Fruit fly (Drosophila melanogaster): ENCODE results near the gene CASK.

Gene CASK

dm6 chr3R:21837069-21837977 is 14.8 kb upstream of the CASK start (continued):
- peak; percentile 49 for TF ChIP-seq lz (GFP tag; optimal IDR thresholded peaks at IDR 0.05)
- peak; percentile 68 for TF ChIP-seq CG16779 (tag; optimal IDR thresholded peaks at IDR 0.05)
- TF ChIP-seq svp (GFP tag), result peak; percentile 69
- no peak for TF ChIP-seq CG32006 (GFP tag; optimal IDR thresholded peaks at IDR 0.05)
- no peak for TF ChIP-seq OdsH (GFP tag; optimal IDR thresholded peaks at IDR 0.05)
- TF ChIP-seq fkh (GFP tag; optimal IDR thresholded peaks at IDR 0.05), result no peak
- peak; percentile 31 to 85 for TF ChIP-seq ss (GFP tag; optimal IDR thresholded peaks at IDR 0.05)
- TF ChIP-seq CG1621 (tag; optimal IDR thresholded peaks at IDR 0.05), result no peak
- no peak for TF ChIP-seq CG9139 (GFP tag; optimal IDR thresholded peaks at IDR 0.05)
- TF ChIP-seq Eip75B (GFP tag; optimal IDR thresholded peaks at IDR 0.05), result peak; percentile 78
- peak; percentile 63 for TF ChIP-seq CG11762 (GFP tag; optimal IDR thresholded peaks at IDR 0.05; ENCODE audit: insufficient read depth)
- peak; percentile 67 for TF ChIP-seq Lpt (GFP tag; optimal IDR thresholded peaks at IDR 0.05)
- TF ChIP-seq Gug (GFP tag; IDR thresholded peaks at IDR 0.05), result peak; percentile 67
- peak; percentile 57 for TF ChIP-seq CG10631 (GFP tag; optimal IDR thresholded peaks at IDR 0.05)
- no peak for TF ChIP-seq Met (GFP tag; optimal IDR thresholded peaks at IDR 0.05)
- TF ChIP-seq Blimp-1 (GFP tag; optimal IDR thresholded peaks at IDR 0.05), result peak; percentile 5
- TF ChIP-seq CG6808 (GFP tag; optimal IDR thresholded peaks at IDR 0.05), result peak; percentile 72

- TF ChIP-seq pdm3 (GFP tag; optimal IDR thresholded peaks at IDR 0.05) (no peak), vri (GFP tag; optimal IDR thresholded peaks at IDR 0.05) (peak; percentile 19)
These were observed 14.1 kb upstream of the CASK start for dm6 chr3R:21836614-21837013.

- TF ChIP-seq fd59A (GFP tag; optimal IDR thresholded peaks at IDR 0.05) (no peak), CG34406 (GFP tag; optimal IDR thresholded peaks at IDR 0.05) (no peak), CG3919 (GFP tag; optimal IDR thresholded peaks at IDR 0.05) (no peak), CG3032 (tag; optimal IDR thresholded peaks at IDR 0.05) (no peak), CG10669 (GFP tag; optimal IDR thresholded peaks at IDR 0.05) (no peak), CG16779 (tag; optimal IDR thresholded peaks at IDR 0.05) (no peak), CG6854 (GFP tag; optimal IDR thresholded peaks at IDR 0.05) (no peak), salr (GFP tag; optimal IDR thresholded peaks at IDR 0.05) (no peak), CG8632 (GFP tag; optimal IDR thresholded peaks at IDR 0.05) (no peak), eg (GFP tag; IDR thresholded peaks at IDR 0.05) (peak; percentile 64; the same call in 1 of the 3 replicates), CG7368 (GFP tag; optimal IDR thresholded peaks at IDR 0.05) (no peak), Hr4 (GFP tag; optimal IDR thresholded peaks at IDR 0.05) (peak; percentile 35), net (GFP tag; optimal IDR thresholded peaks at IDR 0.05) (peak; percentile 15), ss (GFP tag; optimal IDR thresholded peaks at IDR 0.05) (no peak), CG8319 (GFP tag; optimal IDR thresholded peaks at IDR 0.05) (no peak), CG6163 (GFP tag; IDR thresholded peaks at IDR 0.05) (no peak; the same call in 1 of the 3 replicates), Eip78C (GFP tag) (peak; percentile 64), vri (GFP tag; optimal IDR thresholded peaks at IDR 0.05) (no peak), Blimp-1 (GFP tag; optimal IDR thresholded peaks at IDR 0.05) (no peak), achi (GFP tag; optimal IDR thresholded peaks at IDR 0.05) (no peak), CG15336 (GFP tag; IDR thresholded peaks at IDR 0.05) (0 out of 2 replicates have a peak, but pooled peaks have one; percentile 8), Sox102F (GFP tag; optimal IDR thresholded peaks at IDR 0.05) (no peak), acj6 (GFP tag; optimal IDR thresholded peaks at IDR 0.05) (no peak), Hr38 (GFP tag; optimal IDR thresholded peaks at IDR 0.05) (no peak), dac (GFP tag; optimal IDR thresholded peaks at IDR 0.05) (no peak), esn (GFP tag; optimal IDR thresholded peaks at IDR 0.05) (peak; percentile 19), CG6792 (GFP tag; optimal IDR thresholded peaks at IDR 0.05) (no peak), CG32006 (GFP tag; optimal IDR thresholded peaks at IDR 0.05) (peak; percentile 38), fkh (GFP tag; optimal IDR thresholded peaks at IDR 0.05) (no peak), CG1621 (tag; optimal IDR thresholded peaks at IDR 0.05) (no peak), Eip93F (GFP tag; optimal IDR thresholded peaks at IDR 0.05) (no peak), fd85E (GFP tag; optimal IDR thresholded peaks at IDR 0.05) (no peak), CG11762 (GFP tag; optimal IDR thresholded peaks at IDR 0.05; ENCODE audit: insufficient read depth) (no peak), spab (GFP tag; optimal IDR thresholded peaks at IDR 0.05) (no peak), CG10631 (GFP tag; optimal IDR thresholded peaks at IDR 0.05) (no peak), dsx (GFP tag; optimal IDR thresholded peaks at IDR 0.05; ENCODE audit: poor library complexity, severe bottlenecking) (no peak)
These were observed 13.7 kb upstream of the CASK start for dm6 chr3R:21836201-21836504.

Measured in whole organism, prepupa.